Worm (Caenorhabditis elegans): ENCODE results near the gene C16C8.21.

DNA sequence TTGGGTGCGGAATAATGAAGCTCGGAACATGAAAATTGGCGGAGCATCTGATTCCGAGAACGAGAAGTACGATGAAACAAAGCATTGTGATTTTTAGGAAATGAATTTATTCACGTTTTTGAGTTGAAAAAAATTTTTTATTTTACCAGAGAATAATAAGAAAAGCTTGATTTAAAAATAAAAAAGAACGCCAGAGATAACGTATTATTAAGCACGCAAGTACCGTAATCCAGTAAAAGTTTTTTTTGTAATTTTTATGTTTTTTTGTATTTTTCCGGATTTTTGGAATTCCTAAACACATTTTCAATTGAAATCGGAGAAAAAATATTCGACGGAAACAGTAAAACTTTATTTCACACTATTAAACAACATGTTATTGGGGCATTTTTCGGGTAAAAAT is 4.9 kb upstream of the C16C8.21 start, which contains the start of gene C16C8.22:
- TF ChIP-seq snpc-4 (tag; optimal IDR thresholded peaks at IDR 0.05) = no peak
- no peak for TF ChIP-seq fkh-10 (GFP tag; optimal IDR thresholded peaks at IDR 0.05)
- TF ChIP-seq unc-62 (GFP tag; optimal IDR thresholded peaks at IDR 0.05) = no peak
- no peak for TF ChIP-seq skn-1 (tag; optimal IDR thresholded peaks at IDR 0.05)
- no peak for TF ChIP-seq ZK546.5 (tag; optimal IDR thresholded peaks at IDR 0.05)
- no peak for TF ChIP-seq nhr-237 (tag; optimal IDR thresholded peaks at IDR 0.05)
